Fruit fly (Drosophila melanogaster): ENCODE data around the gene CG31897.
A peak's percentile ranks its signal among the peaks of the same experiment; 100 is the strongest.

CG31897 gene

dm6 chr2L:8442147-8442546 lies at the start of gene CG31897:
CG31897 (plus strand) TSS chr2L:8442447.
- no peak for TF ChIP-seq noc (tag; optimal IDR thresholded peaks at IDR 0.05)

dm6 chr2L:8393122-8393521 lies 49.1 kb upstream of the CG31897 start, which contains the start of gene Acp29AB:
Acp29AB (minus strand) TSS chr2L:8393222.
- TF ChIP-seq noc (tag; optimal IDR thresholded peaks at IDR 0.05): no peak

- TF ChIP-seq noc (tag; optimal IDR thresholded peaks at IDR 0.05): no peak
Measured at dm6 chr2L:8394180-8394579, 48.1 kb upstream of the CG31897 start, which contains the start of gene lectin-29Ca. lectin-29Ca (minus strand) TSS chr2L:8394280.

dm6 chr2L:8394840-8395239 lies 47.4 kb upstream of the CG31897 start, which contains the start of gene Peritrophin-15b:
Peritrophin-15b (minus strand) TSS chr2L:8394940.
- TF ChIP-seq noc (tag; optimal IDR thresholded peaks at IDR 0.05): no peak

dm6 chr2L:8395996-8396699 lies 46.1 kb upstream of the CG31897 start, which contains the start of the genes Peritrophin-15a and CG13385:
Peritrophin-15a (minus strand) TSS chr2L:8396096.
CG13385 (plus strand) TSS chr2L:8396649.
- no peak for TF ChIP-seq noc (tag; optimal IDR thresholded peaks at IDR 0.05)

- TF ChIP-seq noc (tag; optimal IDR thresholded peaks at IDR 0.05): no peak
Measured at dm6 chr2L:8398721-8399120, 43.5 kb upstream of the CG31897 start, which contains the start of gene CG13386. CG13386 (plus strand) TSS chr2L:8399021.

- no peak for TF ChIP-seq noc (tag; optimal IDR thresholded peaks at IDR 0.05)
Measured at dm6 chr2L:8399863-8400598, 42.2 kb upstream of the CG31897 start, which contains the start of gene CG31898. CG31898 (plus strand) TSS chr2L:8400421.

- no peak for TF ChIP-seq noc (tag; optimal IDR thresholded peaks at IDR 0.05)
Measured at dm6 chr2L:8402928-8403285, 39.3 kb upstream of the CG31897 start, which contains the start of gene fy. fy (minus strand) TSS chr2L:8403280.

dm6 chr2L:8403286-8404270 lies 38.7 kb upstream of the CG31897 start, which contains the start of gene emb:
emb (plus strand) TSS chr2L:8403573.
- TF ChIP-seq noc (tag; optimal IDR thresholded peaks at IDR 0.05): peak; percentile 44

dm6 chr2L:8411530-8411929 lies 30.7 kb upstream of the CG31897 start, which contains the start of gene Naglu:
Naglu (minus strand) TSS chr2L:8411868.
- TF ChIP-seq noc (tag; optimal IDR thresholded peaks at IDR 0.05): no peak

dm6 chr2L:8414887-8415883 lies 27.1 kb upstream of the CG31897 start, which contains the start of the genes CG13398 and Akap200:
CG13398 (minus strand) TSS chr2L:8415256.
Akap200 (plus strand) TSS chr2L:8415690.
- no peak for TF ChIP-seq noc (tag; optimal IDR thresholded peaks at IDR 0.05)

dm6 chr2L:8416350-8417046 lies 25.7 kb upstream of the CG31897 start:
- peak; percentile 21 for TF ChIP-seq noc (tag; optimal IDR thresholded peaks at IDR 0.05)

- no peak for TF ChIP-seq noc (tag; optimal IDR thresholded peaks at IDR 0.05)
Measured at dm6 chr2L:8417562-8417961, 24.7 kb upstream of the CG31897 start.

Measured in whole organism, larva.